Worm (Caenorhabditis elegans): ENCODE measurements around the gene C41H7.2.

DNA sequence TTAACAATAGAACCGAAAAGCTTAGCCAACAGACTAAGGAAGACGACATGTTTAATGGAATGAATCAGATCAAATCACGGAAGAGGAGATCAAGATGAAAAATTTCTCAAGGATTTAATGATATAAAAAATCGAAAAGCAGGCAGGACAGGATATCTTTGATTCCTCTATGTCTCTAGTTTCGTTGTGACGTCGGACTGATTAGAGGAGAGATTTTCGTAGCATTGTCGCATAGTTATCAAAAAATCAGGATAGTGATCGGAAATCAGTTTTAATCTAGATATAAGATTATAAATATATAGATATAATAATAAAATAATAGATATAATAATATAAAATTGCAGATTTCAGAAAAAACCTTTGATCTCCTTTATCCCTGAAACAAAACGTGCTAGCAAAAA is 28.7 kb downstream of the C41H7.2 start, which contains the start of gene B0454.8:
- TF ChIP-seq nhr-47 (tag; optimal IDR thresholded peaks at IDR 0.05) (no peak), unc-86 (tag; optimal IDR thresholded peaks at IDR 0.05) (no peak), aha-1 (tag; optimal IDR thresholded peaks at IDR 0.05) (no peak), xbp-1 (tag; optimal IDR thresholded peaks at IDR 0.05) (no peak), nhr-84 (tag; optimal IDR thresholded peaks at IDR 0.05) (no peak), tbx-2 (tag; optimal IDR thresholded peaks at IDR 0.05) (no peak), fos-1 (tag; optimal IDR thresholded peaks at IDR 0.05) (no peak), mef-2 (tag; optimal IDR thresholded peaks at IDR 0.05) (no peak), ztf-4 (tag; optimal IDR thresholded peaks at IDR 0.05) (no peak), ama-1 (optimal IDR thresholded peaks at IDR 0.05) (no peak), fkh-10 (GFP tag; optimal IDR thresholded peaks at IDR 0.05) (no peak), ceh-82 (tag; optimal IDR thresholded peaks at IDR 0.05) (no peak), zip-4 (GFP tag; optimal IDR thresholded peaks at IDR 0.05) (no peak)

All from whole organism, L1 larva.